Fruit fly (Drosophila melanogaster) S2 (cell line): ENCODE results near the gene sima.

Source experiments
- CG8478 ChIP-seq: fragments of >200 bp; optimal IDR thresholded peaks from 2 replicates; lab custom pipeline; 2018
- CTCF ChIP-seq, 2 experiments: fragments of >200 bp; optimal IDR thresholded peaks; 2 replicates each; lab custom pipeline; 2018

- TF ChIP-seq CG8478 (no peak), CTCF (optimal IDR thresholded peaks at IDR 0.05; lab: Kevin White, UChicago) (no peak)
Observed at dm6 chr3R:30092700-30093044, 34.6 kb downstream of the sima start.
